Worm (Caenorhabditis elegans) whole organism, L2 larva: ENCODE measurements around the gene nhr-59.
"Not testable (repeated sequence)": the region's sequence is repeated elsewhere in the genome, so short reads cannot be mapped to it uniquely, and the experiment has no call there.

Source experiments
- F13H6.1 ChIP-seq: sonication (generic microtip); optimal IDR thresholded peaks from 2 replicates; lab custom pipeline; 2016; ENCODE audit warnings: missing genetic modification characterization, missing compliant biosample characterization
- R02D3.7 ChIP-seq: fragments of 150-350 bp; optimal IDR thresholded peaks from 2 replicates; lab custom pipeline; 2014; ENCODE audit warnings: missing biosample characterization, missing genetic modification characterization
- Y55F3AM.14 ChIP-seq: fragments of 200-800 bp; sonication (Bioruptor generic); optimal IDR thresholded peaks from 2 replicates; lab custom pipeline; 2018; ENCODE audit warnings: mild to moderate bottlenecking, missing genetic modification characterization, missing compliant biosample characterization
- ZK546.5 ChIP-seq: sonication (generic microtip); optimal IDR thresholded peaks from 2 replicates; lab custom pipeline; 2017; ENCODE audit warnings: missing biosample characterization, missing genetic modification characterization
- alr-1 ChIP-seq: fragments of 150-350 bp; optimal IDR thresholded peaks from 2 replicates; lab custom pipeline; 2014; ENCODE audit warnings: missing biosample characterization, missing genetic modification characterization
- aly-2 ChIP-seq: fragments of 150-350 bp; optimal IDR thresholded peaks from 2 replicates; lab custom pipeline; 2014; ENCODE audit warnings: missing biosample characterization, missing genetic modification characterization
- ama-1 ChIP-seq: fragments of 150-350 bp; optimal IDR thresholded peaks from 2 replicates; lab custom pipeline; 2018; ENCODE audit warnings: inconsistent platforms
- blmp-1 ChIP-seq: sonication (generic microtip); optimal IDR thresholded peaks from 2 replicates; lab custom pipeline; 2017; ENCODE audit warnings: missing genetic modification characterization, mild to moderate bottlenecking, missing compliant biosample characterization, antibody characterized with exemption, moderate library complexity; ENCODE audit not compliant: insufficient read depth
- ceh-16 ChIP-seq: fragments of 150-350 bp; optimal IDR thresholded peaks from 2 replicates; lab custom pipeline; 2014; ENCODE audit warnings: missing biosample characterization, missing genetic modification characterization
- ceh-82 ChIP-seq: fragments of 150-350 bp; optimal IDR thresholded peaks from 2 replicates; lab custom pipeline; 2014; ENCODE audit warnings: missing biosample characterization, missing genetic modification characterization
- crh-2 ChIP-seq: sonication (generic microtip); optimal IDR thresholded peaks from 2 replicates; lab custom pipeline; 2017; ENCODE audit warnings: missing biosample characterization, missing genetic modification characterization
- egl-27 ChIP-seq: sonication (generic microtip); optimal IDR thresholded peaks from 3 replicates; lab custom pipeline; 2017; ENCODE audit warnings: missing biosample characterization, missing genetic modification reagents, missing genetic modification characterization
- elt-1 ChIP-seq: fragments of 150-350 bp; optimal IDR thresholded peaks from 2 replicates; lab custom pipeline; 2014; ENCODE audit warnings: missing biosample characterization, missing genetic modification characterization
- fos-1 ChIP-seq: fragments of 150-350 bp; optimal IDR thresholded peaks from 2 replicates; lab custom pipeline; 2014; ENCODE audit warnings: missing biosample characterization, missing genetic modification characterization
- gmeb-1 ChIP-seq: fragments of 150-350 bp; optimal IDR thresholded peaks from 2 replicates; lab custom pipeline; 2014; ENCODE audit warnings: missing biosample characterization, missing genetic modification characterization
- lin-39 ChIP-seq: fragments of 150-350 bp; optimal IDR thresholded peaks from 2 replicates; lab custom pipeline; 2014; ENCODE audit warnings: missing biosample characterization, missing genetic modification reagents, missing genetic modification characterization
- lsy-2 ChIP-seq, 2 experiments: fragments of 150-350 bp in 1 of 2; sonication (generic microtip) in 1 of 2; optimal IDR thresholded peaks; 2 replicates each; lab custom pipeline; 2014 to 2017; ENCODE audit warnings: missing biosample characterization in 2 of 2, missing genetic modification characterization in 2 of 2
- mbf-1 ChIP-seq: sonication (generic microtip); optimal IDR thresholded peaks from 2 replicates; lab custom pipeline; 2017; ENCODE audit warnings: missing biosample characterization, missing genetic modification characterization
- nhr-10 ChIP-seq: sonication (generic microtip); optimal IDR thresholded peaks from 2 replicates; lab custom pipeline; 2017; ENCODE audit warnings: missing biosample characterization, missing genetic modification characterization
- nhr-11 ChIP-seq: fragments of 150-350 bp; optimal IDR thresholded peaks from 2 replicates; lab custom pipeline; 2014; ENCODE audit warnings: missing biosample characterization, missing genetic modification characterization
- nhr-129 ChIP-seq: fragments of 150-350 bp; optimal IDR thresholded peaks from 2 replicates; lab custom pipeline; 2014; ENCODE audit warnings: missing biosample characterization, missing genetic modification characterization
- nhr-21 ChIP-seq: fragments of 150-350 bp; optimal IDR thresholded peaks from 2 replicates; lab custom pipeline; 2014; ENCODE audit warnings: missing biosample characterization, missing genetic modification characterization
- nhr-23 ChIP-seq: fragments of 150-350 bp; optimal IDR thresholded peaks from 2 replicates; lab custom pipeline; 2014; ENCODE audit warnings: missing biosample characterization, missing genetic modification reagents, missing genetic modification characterization
- nhr-237 ChIP-seq: fragments of 150-350 bp; optimal IDR thresholded peaks from 2 replicates; lab custom pipeline; 2014; ENCODE audit warnings: missing biosample characterization, missing genetic modification characterization
- nhr-25 ChIP-seq: fragments of 150-350 bp; sonication (generic microtip); optimal IDR thresholded peaks from 3 replicates; lab custom pipeline; 2014; ENCODE audit warnings: missing biosample characterization, missing genetic modification characterization
- nhr-6 ChIP-seq: fragments of 150-350 bp; optimal IDR thresholded peaks from 2 replicates; lab custom pipeline; 2014; ENCODE audit warnings: missing biosample characterization, missing genetic modification characterization
- skn-1 ChIP-seq: sonication (generic microtip); optimal IDR thresholded peaks from 2 replicates; lab custom pipeline; 2017; ENCODE audit warnings: missing biosample characterization, missing genetic modification characterization
- sma-3 ChIP-seq: sonication (generic microtip); optimal IDR thresholded peaks from 2 replicates; lab custom pipeline; 2016; ENCODE audit warnings: missing genetic modification reagents, missing genetic modification characterization, missing compliant biosample characterization
- sma-9 ChIP-seq, 2 experiments: fragments of 150-350 bp in 1 of 2; sonication (generic microtip) in 1 of 2; optimal IDR thresholded peaks; 2 replicates each; lab custom pipeline; 2014 to 2016; ENCODE audit warnings: missing genetic modification characterization in 2 of 2, mild to moderate bottlenecking in 1 of 2, missing biosample characterization in 1 of 2, missing compliant biosample characterization in 1 of 2, missing genetic modification reagents in 1 of 2, moderate library complexity in 1 of 2
- snpc-4 ChIP-seq: fragments of 150-350 bp; optimal IDR thresholded peaks from 2 replicates; lab custom pipeline; 2014; ENCODE audit warnings: missing biosample characterization, missing genetic modification characterization
- unc-39 ChIP-seq: fragments of 150-350 bp; optimal IDR thresholded peaks from 2 replicates; lab custom pipeline; 2014; ENCODE audit warnings: missing biosample characterization, missing genetic modification characterization
- zag-1 ChIP-seq: fragments of 150-350 bp; optimal IDR thresholded peaks from 2 replicates; lab custom pipeline; 2014; ENCODE audit warnings: missing biosample characterization, missing genetic modification characterization
- ztf-11 ChIP-seq: sonication (generic microtip); optimal IDR thresholded peaks from 2 replicates; lab custom pipeline; 2017; ENCODE audit warnings: missing biosample characterization, missing genetic modification characterization

Gene nhr-59

ce11 chrV:2278052-2278451 lies at the start of gene nhr-59:
Gene nhr-59, minus strand, starts transcription at chrV:2278265.
- TF ChIP-seq Y55F3AM.14 (GFP tag; lab: Kevin White, UChicago) = no peak
- TF ChIP-seq ceh-16 (tag; lab: Kevin White, UChicago) = no peak
- peak; percentile 13 for TF ChIP-seq nhr-129 (tag; lab: Kevin White, UChicago)

ce11 chrV:2327124-2327523 lies 49.1 kb upstream of the nhr-59 start:
- TF ChIP-seq fos-1 (tag; lab: Kevin White, UChicago) = peak; percentile 75
- peak; percentile 34 for TF ChIP-seq gmeb-1 (tag; lab: Kevin White, UChicago)
- TF ChIP-seq crh-2 = peak; percentile 14
- peak; percentile 80 for TF ChIP-seq sma-9 (GFP tag; optimal IDR thresholded peaks at IDR 0.05; lab: Kevin White, UChicago)
- no peak for TF ChIP-seq sma-9 (tag; optimal IDR thresholded peaks at IDR 0.05; lab: Kevin White, UChicago)
- no peak for TF ChIP-seq nhr-11 (tag; lab: Kevin White, UChicago)

ce11 chrV:2326378-2326777 lies 48.3 kb upstream of the nhr-59 start, which contains the start of gene pud-4:
Gene pud-4, plus strand, starts transcription at chrV:2326678.
- TF ChIP-seq nhr-237 (tag; lab: Kevin White, UChicago) = no peak
- TF ChIP-seq lsy-2 (tag; optimal IDR thresholded peaks at IDR 0.05; lab: Kevin White, UChicago) = no peak
- no peak for TF ChIP-seq nhr-25
- no peak for TF ChIP-seq ztf-11 (tag; lab: Kevin White, UChicago)
- no peak for TF ChIP-seq unc-39 (tag; lab: Kevin White, UChicago)
- TF ChIP-seq blmp-1 = no peak
- no peak for TF ChIP-seq gmeb-1 (tag; lab: Kevin White, UChicago)
- TF ChIP-seq nhr-6 (tag; lab: Kevin White, UChicago) = no peak
- TF ChIP-seq ceh-82 (tag; lab: Kevin White, UChicago) = no peak
- no peak for TF ChIP-seq zag-1 (tag; lab: Kevin White, UChicago)
- no peak for TF ChIP-seq egl-27
- no peak for TF ChIP-seq elt-1 (tag; lab: Kevin White, UChicago)
- no peak for TF ChIP-seq mbf-1 (tag; lab: Kevin White, UChicago)
- TF ChIP-seq nhr-21 = no peak
- TF ChIP-seq ZK546.5 (tag; lab: Kevin White, UChicago) = no peak
- no peak for TF ChIP-seq nhr-10 (tag; lab: Kevin White, UChicago)
- no peak for TF ChIP-seq sma-3 (GFP tag; lab: Kevin White, UChicago)
- no peak for TF ChIP-seq aly-2 (tag; lab: Kevin White, UChicago)
- TF ChIP-seq F13H6.1 (tag; lab: Kevin White, UChicago) = no peak
- TF ChIP-seq lin-39 (tag; lab: Kevin White, UChicago) = no peak

ce11 chrV:2325052-2325451 lies 47.0 kb upstream of the nhr-59 start, which contains the start of gene pud-3:
Gene pud-3, minus strand, starts transcription at chrV:2325152.
- TF ChIP-seq ama-1 (no peak), nhr-6 (tag; lab: Kevin White, UChicago) (no peak), blmp-1 (no peak), nhr-23 (tag; lab: Kevin White, UChicago) (no peak), R02D3.7 (tag; lab: Kevin White, UChicago) (no peak), mbf-1 (tag; lab: Kevin White, UChicago) (no peak), nhr-25 (no peak)

ce11 chrV:2324260-2324659 lies 46.2 kb upstream of the nhr-59 start:
- TF ChIP-seq alr-1 (no peak), nhr-129 (tag; lab: Kevin White, UChicago) (no peak), snpc-4 (no peak), crh-2 (peak; percentile 19), fos-1 (tag; lab: Kevin White, UChicago) (peak; percentile 72), sma-3 (GFP tag; lab: Kevin White, UChicago) (no peak), skn-1 (tag; lab: Kevin White, UChicago) (peak; percentile 80), sma-9 (GFP tag; optimal IDR thresholded peaks at IDR 0.05; lab: Kevin White, UChicago) (peak; percentile 78), sma-9 (tag; optimal IDR thresholded peaks at IDR 0.05; lab: Kevin White, UChicago) (no peak)

- TF ChIP-seq nhr-237, nhr-23, nhr-11 (tag; lab: Kevin White, UChicago): not testable (repeated sequence)
These were observed 44.4 kb upstream of the nhr-59 start, which contains the start of gene pud-1.2 for ce11 chrV:2322466-2322865. Gene pud-1.2, minus strand, starts transcription at chrV:2322566.
